Fruit fly (Drosophila melanogaster) whole organism, embryonic: ENCODE measurements around the gene CG4461.
A peak's percentile ranks its signal among the peaks of the same experiment; 100 is the strongest.

Experiments
- CG10543 ChIP-seq: fragments of 200-800 bp; sonication (Bioruptor generic); optimal IDR thresholded peaks from 3 replicates; lab custom pipeline; 2017; ENCODE audit warnings: missing biosample characterization, mild to moderate bottlenecking, missing genetic modification characterization, moderate library complexity
- CG12104 ChIP-seq: fragments of 200-800 bp; sonication (Bioruptor generic); optimal IDR thresholded peaks from 3 replicates; lab custom pipeline; 2016; ENCODE audit warnings: missing biosample characterization, missing genetic modification characterization
- CG12391 ChIP-seq: fragments of 200-800 bp; sonication (Bioruptor generic); optimal IDR thresholded peaks from 3 replicates; lab custom pipeline; 2018; ENCODE audit warnings: missing biosample characterization, mild to moderate bottlenecking, missing genetic modification characterization, moderate library complexity
- CG12744 ChIP-seq: fragments of 200-800 bp; sonication (Bioruptor generic); optimal IDR thresholded peaks from 2 replicates; lab custom pipeline; 2016; ENCODE audit warnings: missing biosample characterization, missing genetic modification characterization
- CG13287 ChIP-seq: fragments of 200-800 bp; sonication (Bioruptor generic); IDR thresholded peaks from 2 replicates; pipeline ENCODE4 v1.3.6; 2022; ENCODE audit warnings: missing biosample characterization, missing genetic modification characterization; ENCODE audit not compliant: partially characterized antibody
- CG14667 ChIP-seq: fragments of 200-800 bp; sonication (Bioruptor generic); IDR thresholded peaks from 2 replicates; pipeline ENCODE4 v1.3.6; 2022; ENCODE audit warnings: missing biosample characterization, missing genetic modification characterization
- CG1603 ChIP-seq: fragments of 200-800 bp; sonication (Bioruptor generic); optimal IDR thresholded peaks from 2 replicates; lab custom pipeline; 2019; ENCODE audit warnings: missing biosample characterization, mild to moderate bottlenecking, missing genetic modification characterization, moderate library complexity
- CG17912 ChIP-seq: fragments of 200-800 bp; sonication (Bioruptor generic); optimal IDR thresholded peaks from 2 replicates; lab custom pipeline; 2018; ENCODE audit warnings: missing biosample characterization, mild to moderate bottlenecking, missing genetic modification characterization
- CG18476 ChIP-seq: fragments of 200-800 bp; sonication (Bioruptor generic); optimal IDR thresholded peaks from 2 replicates; lab custom pipeline; 2016; ENCODE audit warnings: missing biosample characterization, mild to moderate bottlenecking, missing genetic modification characterization
- CG2116 ChIP-seq: fragments of 200-800 bp; sonication (Bioruptor generic); optimal IDR thresholded peaks from 3 replicates; lab custom pipeline; 2018; ENCODE audit warnings: missing biosample characterization, mild to moderate bottlenecking, missing genetic modification characterization
- CG2120 ChIP-seq: fragments of 200-800 bp; sonication (Bioruptor generic); optimal IDR thresholded peaks from 3 replicates; lab custom pipeline; 2016; ENCODE audit warnings: missing biosample characterization, missing genetic modification characterization
- CG30020 ChIP-seq: fragments of 200-800 bp; optimal IDR thresholded peaks from 2 replicates; lab custom pipeline; 2019; ENCODE audit warnings: missing biosample characterization, mild to moderate bottlenecking, missing genetic modification characterization, moderate library complexity
- CG3407 ChIP-seq: fragments of 200-800 bp; sonication (Bioruptor generic); optimal IDR thresholded peaks from 2 replicates; lab custom pipeline; 2018; ENCODE audit warnings: missing biosample characterization, mild to moderate bottlenecking, missing genetic modification characterization
- CG4854 ChIP-seq: fragments of 200-800 bp; sonication (Bioruptor generic); optimal IDR thresholded peaks from 2 replicates; lab custom pipeline; 2016; ENCODE audit warnings: missing biosample characterization, missing genetic modification characterization, inconsistent platforms
- CG6254 ChIP-seq: fragments of 200-800 bp; sonication (Bioruptor generic); optimal IDR thresholded peaks from 3 replicates; lab custom pipeline; 2017; ENCODE audit warnings: mild to moderate bottlenecking, missing biosample characterization, missing genetic modification reagents, missing genetic modification characterization
- CG8924 ChIP-seq: fragments of 200-800 bp; optimal IDR thresholded peaks from 3 replicates; lab custom pipeline; 2019; ENCODE audit warnings: missing biosample characterization, mild to moderate bottlenecking, missing genetic modification characterization, moderate library complexity
- Dek ChIP-seq: fragments of 200-800 bp; sonication (Bioruptor generic); optimal IDR thresholded peaks from 3 replicates; lab custom pipeline; 2019; ENCODE audit warnings: missing biosample characterization, mild to moderate bottlenecking, missing genetic modification characterization, moderate library complexity
- Doc3 ChIP-seq: fragments of 200-800 bp; sonication (Bioruptor generic); IDR thresholded peaks from 3 replicates; pipeline ENCODE4 v1.3.6; 2022; ENCODE audit warnings: missing biosample characterization, missing genetic modification characterization; ENCODE audit not compliant: partially characterized antibody
- E2f1 ChIP-seq: fragments of 200-800 bp; sonication (Bioruptor generic); IDR thresholded peaks from 2 replicates; pipeline ENCODE4 v1.3.6; 2022; ENCODE audit warnings: missing biosample characterization, missing genetic modification characterization
- E2f2 ChIP-seq: fragments of 200-800 bp; sonication (Bioruptor generic); IDR thresholded peaks from 2 replicates; pipeline ENCODE4 v1.3.6; 2022; ENCODE audit warnings: missing biosample characterization, missing genetic modification characterization
- Hsf ChIP-seq: fragments of 200-800 bp; sonication (Bioruptor generic); optimal IDR thresholded peaks from 3 replicates; lab custom pipeline; 2016; ENCODE audit warnings: missing biosample characterization, missing genetic modification characterization
- MTF-1 ChIP-seq: fragments of 200-800 bp; sonication (Bioruptor generic); optimal IDR thresholded peaks from 2 replicates; lab custom pipeline; 2018; ENCODE audit warnings: missing biosample characterization, mild to moderate bottlenecking, missing genetic modification characterization, borderline replicate concordance
- Myb ChIP-seq: fragments of 200-800 bp; sonication (Bioruptor generic); optimal IDR thresholded peaks from 2 replicates; lab custom pipeline; 2016; ENCODE audit warnings: missing biosample characterization, missing genetic modification characterization
- Oaz ChIP-seq: fragments of 200-800 bp; sonication (Bioruptor generic); IDR thresholded peaks from 2 replicates; pipeline ENCODE4 v1.3.6; 2022; ENCODE audit warnings: missing biosample characterization, missing genetic modification characterization
- Sin3A ChIP-seq: fragments of >200 bp; optimal IDR thresholded peaks from 2 replicates; lab custom pipeline; 2018
- Ssrp ChIP-seq: fragments of 200-800 bp; sonication (Bioruptor generic); optimal IDR thresholded peaks from 2 replicates; lab custom pipeline; 2018; ENCODE audit warnings: missing biosample characterization, mild to moderate bottlenecking, missing genetic modification characterization, moderate library complexity
- Xrp1 ChIP-seq: fragments of 200-800 bp; sonication (Bioruptor generic); IDR thresholded peaks from 2 replicates; pipeline ENCODE4 v1.3.6; 2022; ENCODE audit warnings: missing biosample characterization, missing genetic modification characterization
- bsh ChIP-seq, 2 experiments: fragments of 200-800 bp; sonication (Bioruptor generic); optimal IDR thresholded peaks; 2 replicates each; lab custom pipeline; 2017 to 2018; ENCODE audit warnings: mild to moderate bottlenecking in 2 of 2, missing biosample characterization in 2 of 2, missing genetic modification characterization in 2 of 2, moderate library complexity in 1 of 2
- btn ChIP-seq: fragments of 200-800 bp; sonication (Bioruptor generic); optimal IDR thresholded peaks from 2 replicates; lab custom pipeline; 2016; ENCODE audit warnings: missing biosample characterization, missing genetic modification characterization
- crp ChIP-seq, 2 experiments: fragments of 200-800 bp; sonication (Bioruptor generic); optimal IDR thresholded peaks; 2 replicates in 1 of 2; 3 replicates in 1 of 2; lab custom pipeline; 2017; ENCODE audit warnings: missing biosample characterization in 2 of 2, missing genetic modification characterization in 2 of 2, mild to moderate bottlenecking in 1 of 2, moderate library complexity in 1 of 2
- fd96Cb ChIP-seq: fragments of 200-800 bp; sonication (Bioruptor generic); optimal IDR thresholded peaks from 2 replicates; lab custom pipeline; 2018; ENCODE audit warnings: missing biosample characterization, mild to moderate bottlenecking, missing genetic modification characterization, moderate library complexity
- fu2 ChIP-seq: fragments of 200-800 bp; sonication (Bioruptor generic); optimal IDR thresholded peaks from 2 replicates; lab custom pipeline; 2016; ENCODE audit warnings: missing biosample characterization, missing genetic modification characterization
- gfzf ChIP-seq: fragments of 200-800 bp; sonication (Bioruptor generic); optimal IDR thresholded peaks from 2 replicates; lab custom pipeline; 2016; ENCODE audit warnings: missing biosample characterization, mild to moderate bottlenecking, missing genetic modification characterization, moderate library complexity
- hth ChIP-seq: fragments of >200 bp; optimal IDR thresholded peaks from 2 replicates; lab custom pipeline; 2017; ENCODE audit warnings: inconsistent platforms
- lilli ChIP-seq: fragments of 200-800 bp; sonication (Bioruptor generic); optimal IDR thresholded peaks from 3 replicates; lab custom pipeline; 2016; ENCODE audit warnings: missing biosample characterization, missing genetic modification characterization
- luna ChIP-seq: fragments of 200-800 bp; sonication (Bioruptor generic); optimal IDR thresholded peaks from 2 replicates; lab custom pipeline; 2016; ENCODE audit warnings: missing biosample characterization, missing genetic modification characterization
- nerfin-1 ChIP-seq: fragments of 200-800 bp; sonication (Bioruptor generic); optimal IDR thresholded peaks from 3 replicates; lab custom pipeline; 2019; ENCODE audit warnings: missing biosample characterization, mild to moderate bottlenecking, missing genetic modification characterization, moderate library complexity
- otp ChIP-seq: fragments of 200-800 bp; sonication (Bioruptor generic); IDR thresholded peaks from 3 replicates; pipeline ENCODE4, ENCODE4 v1.3.6; 2022; ENCODE audit warnings: missing biosample characterization, missing genetic modification characterization
- phol ChIP-seq: fragments of 200-800 bp; sonication (Bioruptor generic); optimal IDR thresholded peaks from 3 replicates; lab custom pipeline; 2018; ENCODE audit warnings: missing biosample characterization, mild to moderate bottlenecking, missing genetic modification characterization, moderate library complexity
- pnt ChIP-seq: fragments of 200-800 bp; sonication (Bioruptor generic); optimal IDR thresholded peaks from 3 replicates; lab custom pipeline; 2016; ENCODE audit warnings: missing biosample characterization, missing genetic modification characterization
- scrt ChIP-seq: fragments of 200-800 bp; sonication (Bioruptor generic); optimal IDR thresholded peaks from 2 replicates; lab custom pipeline; 2018; ENCODE audit warnings: missing biosample characterization, mild to moderate bottlenecking, missing genetic modification characterization, moderate library complexity
- sd ChIP-seq: fragments of 200-800 bp; sonication (Bioruptor generic); optimal IDR thresholded peaks from 3 replicates; lab custom pipeline; 2018; ENCODE audit warnings: missing biosample characterization, mild to moderate bottlenecking, missing genetic modification characterization, moderate library complexity
- sna ChIP-seq: fragments of 200-800 bp; sonication (Bioruptor generic); IDR thresholded peaks from 2 replicates; pipeline ENCODE4 v1.3.6; 2022; ENCODE audit warnings: missing biosample characterization, missing genetic modification characterization; ENCODE audit not compliant: partially characterized antibody
- sqz ChIP-seq: fragments of 200-800 bp; sonication (Bioruptor generic); optimal IDR thresholded peaks from 3 replicates; lab custom pipeline; 2018; ENCODE audit warnings: missing biosample characterization, mild to moderate bottlenecking, missing genetic modification characterization
- sug ChIP-seq: fragments of 200-800 bp; optimal IDR thresholded peaks from 2 replicates; lab custom pipeline; 2019; ENCODE audit warnings: missing biosample characterization, mild to moderate bottlenecking, missing genetic modification characterization, moderate library complexity
- tin ChIP-seq: fragments of 200-800 bp; sonication (Bioruptor generic); optimal IDR thresholded peaks from 3 replicates; lab custom pipeline; 2016; ENCODE audit warnings: missing biosample characterization, missing genetic modification characterization
- tna ChIP-seq: fragments of 200-800 bp; sonication (Bioruptor generic); IDR thresholded peaks from 2 replicates; pipeline ENCODE4 v1.3.6; 2022; ENCODE audit warnings: missing biosample characterization, missing genetic modification characterization; ENCODE audit not compliant: partially characterized antibody
- twi ChIP-seq: fragments of 200-800 bp; optimal IDR thresholded peaks from 2 replicates; lab custom pipeline; 2019; ENCODE audit warnings: missing biosample characterization, mild to moderate bottlenecking, missing genetic modification characterization, moderate library complexity
- vvl ChIP-seq: fragments of 200-800 bp; sonication (Bioruptor generic); IDR thresholded peaks from 2 replicates; pipeline ENCODE4 v1.3.6; 2022; ENCODE audit warnings: missing biosample characterization, missing genetic modification characterization

CG4461 gene

dm6 chr3L:9399013-9399750 is 24.0 kb downstream of the CG4461 start, which contains the start of gene CG4080 (continued):
- TF ChIP-seq CG12104 (GFP tag; lab: Kevin White, UChicago) = peak; percentile 4
- TF ChIP-seq twi = peak; percentile 29
- TF ChIP-seq lilli (GFP tag; lab: Kevin White, UChicago) = peak; percentile 52
- peak; percentile 55 for TF ChIP-seq phol (tag; lab: Kevin White, UChicago)
- no peak; the same call in 1 of the 2 replicates for TF ChIP-seq Xrp1
- TF ChIP-seq CG4854 (GFP tag; lab: Kevin White, UChicago) = peak; percentile 11
- TF ChIP-seq fu2 (GFP tag; lab: Kevin White, UChicago) = no peak
- peak; percentile 51 for TF ChIP-seq sd
- TF ChIP-seq Ssrp = no peak
- peak; percentile 84 for TF ChIP-seq CG8924 (tag; lab: Kevin White, UChicago)
- peak; percentile 28 for TF ChIP-seq Hsf (GFP tag; lab: Kevin White, UChicago)
- peak; percentile 27; the same call in 1 of the 3 replicates for TF ChIP-seq otp (GFP tag; lab: Robert Waterston, UW)
- no peak for TF ChIP-seq CG14667 (GFP tag; lab: Robert Waterston, UW)
- TF ChIP-seq MTF-1 (GFP tag; lab: Kevin White, UChicago) = peak; percentile 7
- peak; percentile 3 for TF ChIP-seq CG12744 (GFP tag; lab: Kevin White, UChicago)
- peak; percentile 32 for TF ChIP-seq sqz
- TF ChIP-seq CG2120 (GFP tag; lab: Kevin White, UChicago) = peak; percentile 56
- peak; percentile 55 for TF ChIP-seq tna (GFP tag; lab: Robert Waterston, UW)
- TF ChIP-seq CG1603 (tag; lab: Kevin White, UChicago) = peak; percentile 55
- peak; percentile 25; the same call in 1 of the 2 replicates for TF ChIP-seq E2f1 (GFP tag; lab: Robert Waterston, UW)
- peak; percentile 84 for TF ChIP-seq CG12391
- no peak for TF ChIP-seq CG6254 (GFP tag; lab: Kevin White, UChicago)
- peak in 1 of 2 experiments; percentile 22 for TF ChIP-seq bsh (GFP tag; optimal IDR thresholded peaks at IDR 0.05; lab: Kevin White, UChicago)
- TF ChIP-seq fd96Cb (tag; lab: Kevin White, UChicago) = no peak
- TF ChIP-seq nerfin-1 = peak; percentile 40
- no peak for TF ChIP-seq CG3407 (GFP tag; lab: Kevin White, UChicago)
- peak; percentile 33 for TF ChIP-seq CG10543
- TF ChIP-seq Doc3 (GFP tag; lab: Robert Waterston, UW) = peak; percentile 84
- peak; percentile 34 for TF ChIP-seq CG17912 (GFP tag; lab: Kevin White, UChicago)
- peak; percentile 17 for TF ChIP-seq Dek (tag; lab: Kevin White, UChicago)
- TF ChIP-seq vvl = peak; percentile 72
- peak; percentile 29; the same call in 1 of the 2 replicates for TF ChIP-seq E2f2 (GFP tag; lab: Robert Waterston, UW)
- TF ChIP-seq Sin3A (lab: Kevin White, UChicago) = no peak
- TF ChIP-seq Oaz = no peak
- no peak for TF ChIP-seq btn (GFP tag; lab: Kevin White, UChicago)
- TF ChIP-seq hth (lab: Kevin White, UChicago) = no peak
- peak; percentile 46 for TF ChIP-seq scrt
- no peak for TF ChIP-seq luna (GFP tag; lab: Kevin White, UChicago)
- TF ChIP-seq CG18476 (GFP tag; lab: Kevin White, UChicago) = peak; percentile 30
- peak; percentile 60 for TF ChIP-seq CG30020 (tag; lab: Kevin White, UChicago)
- peak in 1 of 2 experiments; percentile 4 for TF ChIP-seq crp (GFP tag; optimal IDR thresholded peaks at IDR 0.05; lab: Kevin White, UChicago)
- TF ChIP-seq sna = peak; percentile 78
- TF ChIP-seq CG13287 (GFP tag; lab: Robert Waterston, UW) = peak; percentile 88
- peak; percentile 90 for TF ChIP-seq gfzf (GFP tag; lab: Kevin White, UChicago)
- TF ChIP-seq Myb = peak; percentile 63
- TF ChIP-seq CG2116 (GFP tag; lab: Kevin White, UChicago) = peak; percentile 89
- TF ChIP-seq tin (GFP tag; lab: Kevin White, UChicago) = no peak
- TF ChIP-seq pnt (GFP tag; lab: Kevin White, UChicago) = peak; percentile 9
- peak; percentile 22 for TF ChIP-seq sug (tag; lab: Kevin White, UChicago)
